Fruit fly (Drosophila melanogaster): ENCODE measurements around the gene Antdh.

DNA sequence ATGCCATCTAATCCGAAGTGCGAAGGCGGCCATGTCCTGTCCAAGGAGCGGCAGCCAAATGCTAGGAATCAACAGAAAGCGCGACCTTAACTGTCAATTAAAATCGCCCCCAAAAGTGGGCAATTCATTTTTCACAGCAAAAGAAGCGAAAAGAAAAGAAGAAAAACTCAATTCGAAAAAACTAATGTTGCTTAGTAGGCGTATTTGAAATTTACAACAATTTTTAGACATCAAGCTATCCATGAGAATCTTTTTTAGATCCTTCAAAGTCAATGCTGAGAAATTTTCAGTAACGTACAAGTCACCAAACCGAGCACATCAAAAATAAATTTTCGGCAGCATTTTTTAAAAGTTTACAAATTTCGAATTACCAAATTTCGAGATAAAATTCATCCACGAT, 13.8 kb upstream of the Antdh start, which contains the start of gene CG15200:
- TF ChIP-seq Dll (optimal IDR thresholded peaks at IDR 0.05): no peak
- TF ChIP-seq usp (GFP tag; optimal IDR thresholded peaks at IDR 0.05): no peak
- TF ChIP-seq CG8478 (optimal IDR thresholded peaks at IDR 0.05): no peak
- TF ChIP-seq pan (optimal IDR thresholded peaks at IDR 0.05): no peak
- TF ChIP-seq psq (optimal IDR thresholded peaks at IDR 0.05): no peak
- TF ChIP-seq EcR (GFP tag; optimal IDR thresholded peaks at IDR 0.05): no peak

All from whole organism.